Fruit fly (Drosophila melanogaster) whole organism, prepupa: Measurements from ENCODE around the gene CG46320.

Experiments used
- Blimp-1 ChIP-seq: fragments of 200-800 bp; sonication (Bioruptor generic); optimal IDR thresholded peaks from 3 replicates; lab custom pipeline; 2017; ENCODE audit warnings: missing biosample characterization, missing genetic modification characterization, mild to moderate bottlenecking, moderate library complexity, missing genetic modification reagents
- CG10631 ChIP-seq: fragments of 200-800 bp; sonication (Bioruptor generic); optimal IDR thresholded peaks from 2 replicates; lab custom pipeline; 2016; ENCODE audit warnings: missing biosample characterization, missing genetic modification characterization
- CG11294 ChIP-seq: fragments of 200-800 bp; sonication (Bioruptor generic); IDR thresholded peaks from 2 replicates; pipeline ENCODE4 v1.3.6; 2022; ENCODE audit warnings: missing biosample characterization, missing genetic modification characterization
- CG11762 ChIP-seq: fragments of 200-800 bp; sonication (Bioruptor generic); optimal IDR thresholded peaks from 3 replicates; lab custom pipeline; 2016; ENCODE audit warnings: missing biosample characterization, missing genetic modification characterization; ENCODE audit not compliant: insufficient read depth
- CG11902 ChIP-seq: fragments of 200-800 bp; sonication (Bioruptor generic); optimal IDR thresholded peaks from 3 replicates; lab custom pipeline; 2016; ENCODE audit warnings: missing biosample characterization, missing genetic modification characterization
- CG15336 ChIP-seq: fragments of 200-800 bp; sonication (Bioruptor generic); IDR thresholded peaks from 2 replicates; pipeline ENCODE4 v1.3.6; 2022; ENCODE audit warnings: missing biosample characterization, missing genetic modification characterization
- CG1621 ChIP-seq: fragments of 200-800 bp; sonication (Bioruptor generic); optimal IDR thresholded peaks from 3 replicates; lab custom pipeline; 2018; ENCODE audit warnings: missing biosample characterization, mild to moderate bottlenecking, missing genetic modification characterization
- CG16779 ChIP-seq: fragments of 200-800 bp; sonication (Bioruptor generic); optimal IDR thresholded peaks from 3 replicates; lab custom pipeline; 2017; ENCODE audit warnings: missing biosample characterization, mild to moderate bottlenecking, missing genetic modification characterization
- CG3032 ChIP-seq: fragments of 200-800 bp; optimal IDR thresholded peaks from 2 replicates; lab custom pipeline; 2019; ENCODE audit warnings: missing biosample characterization, mild to moderate bottlenecking, missing genetic modification characterization, moderate library complexity
- CG3919 ChIP-seq: fragments of 200-800 bp; sonication (Bioruptor generic); optimal IDR thresholded peaks from 3 replicates; lab custom pipeline; 2016; ENCODE audit warnings: missing biosample characterization, missing genetic modification characterization
- CG4318 ChIP-seq: fragments of 200-800 bp; sonication (Bioruptor generic); optimal IDR thresholded peaks from 3 replicates; lab custom pipeline; 2017; ENCODE audit warnings: missing biosample characterization, mild to moderate bottlenecking, missing genetic modification characterization
- CG6163 ChIP-seq: fragments of 200-800 bp; sonication (Bioruptor generic); IDR thresholded peaks from 3 replicates; pipeline ENCODE4 v1.3.6; 2022; ENCODE audit warnings: missing biosample characterization, missing genetic modification characterization
- CG6276 ChIP-seq: fragments of 200-800 bp; sonication (Bioruptor generic); optimal IDR thresholded peaks from 2 replicates; lab custom pipeline; 2017; ENCODE audit warnings: missing biosample characterization, mild to moderate bottlenecking, missing genetic modification characterization
- CG6792 ChIP-seq: fragments of 200-800 bp; sonication (Bioruptor generic); optimal IDR thresholded peaks from 3 replicates; lab custom pipeline; 2016; ENCODE audit warnings: missing biosample characterization, missing genetic modification characterization
- CG6808 ChIP-seq: fragments of 200-800 bp; sonication (Bioruptor generic); optimal IDR thresholded peaks from 3 replicates; lab custom pipeline; 2017; ENCODE audit warnings: missing biosample characterization, missing genetic modification characterization, mild to moderate bottlenecking, moderate library complexity, missing genetic modification reagents
- CG6854 ChIP-seq: fragments of 200-800 bp; sonication (Bioruptor generic); optimal IDR thresholded peaks from 2 replicates; lab custom pipeline; 2017; ENCODE audit warnings: missing biosample characterization, mild to moderate bottlenecking, missing genetic modification characterization
- CG8119 ChIP-seq: fragments of 200-800 bp; sonication (Bioruptor generic); IDR thresholded peaks from 3 replicates; pipeline ENCODE4 v1.3.6; 2022; ENCODE audit warnings: missing biosample characterization, missing genetic modification characterization
- CG8319 ChIP-seq: fragments of 200-800 bp; sonication (Bioruptor generic); optimal IDR thresholded peaks from 3 replicates; lab custom pipeline; 2016; ENCODE audit warnings: missing biosample characterization, missing genetic modification characterization
- CG8632 ChIP-seq: fragments of 200-800 bp; sonication (Bioruptor generic); optimal IDR thresholded peaks from 3 replicates; lab custom pipeline; 2016; ENCODE audit warnings: missing biosample characterization, missing genetic modification characterization
- CG9139 ChIP-seq: fragments of 200-800 bp; sonication (Bioruptor generic); optimal IDR thresholded peaks from 3 replicates; lab custom pipeline; 2017; ENCODE audit warnings: missing biosample characterization, mild to moderate bottlenecking, missing genetic modification characterization
- Eip75B ChIP-seq: fragments of 200-800 bp; sonication (Bioruptor generic); optimal IDR thresholded peaks from 3 replicates; lab custom pipeline; 2016; ENCODE audit warnings: missing biosample characterization, missing genetic modification characterization
- Eip78C ChIP-seq: fragments of 200-800 bp; sonication (Bioruptor generic); peaks from one replicate; lab custom pipeline; 2016; ENCODE audit warnings: missing biosample characterization, missing genetic modification characterization
- Eip93F ChIP-seq: fragments of 200-800 bp; sonication (Bioruptor generic); optimal IDR thresholded peaks from 2 replicates; lab custom pipeline; 2016; ENCODE audit warnings: missing biosample characterization, mild to moderate bottlenecking, missing genetic modification characterization
- Ets21C ChIP-seq: fragments of 200-800 bp; sonication (Bioruptor generic); optimal IDR thresholded peaks from 3 replicates; lab custom pipeline; 2016; ENCODE audit warnings: missing biosample characterization, missing genetic modification characterization
- Ets96B ChIP-seq: fragments of 200-800 bp; optimal IDR thresholded peaks from 2 replicates; lab custom pipeline; 2019; ENCODE audit warnings: missing biosample characterization, mild to moderate bottlenecking, missing genetic modification characterization, moderate library complexity
- Gug ChIP-seq: fragments of 200-800 bp; sonication (Bioruptor generic); IDR thresholded peaks from 2 replicates; pipeline ENCODE4 v1.3.6; 2022; ENCODE audit warnings: missing biosample characterization, missing genetic modification characterization
- Hr38 ChIP-seq: sonication (Bioruptor generic); optimal IDR thresholded peaks from 2 replicates; lab custom pipeline; 2016; ENCODE audit warnings: missing biosample characterization, missing genetic modification characterization
- Hr39 ChIP-seq: fragments of 200-800 bp; sonication (Bioruptor generic); optimal IDR thresholded peaks from 2 replicates; lab custom pipeline; 2016; ENCODE audit warnings: missing biosample characterization, missing genetic modification characterization
- Hr4 ChIP-seq: fragments of 200-800 bp; sonication (Bioruptor generic); optimal IDR thresholded peaks from 3 replicates; lab custom pipeline; 2016; ENCODE audit warnings: missing biosample characterization, missing genetic modification characterization
- Lpt ChIP-seq: fragments of 200-800 bp; sonication (Bioruptor generic); optimal IDR thresholded peaks from 3 replicates; lab custom pipeline; 2016; ENCODE audit warnings: missing biosample characterization, missing genetic modification characterization
- Met ChIP-seq: fragments of 200-800 bp; sonication (Bioruptor generic); optimal IDR thresholded peaks from 3 replicates; lab custom pipeline; 2016; ENCODE audit warnings: missing biosample characterization, missing genetic modification characterization
- OdsH ChIP-seq: fragments of 200-800 bp; sonication (Bioruptor generic); optimal IDR thresholded peaks from 3 replicates; lab custom pipeline; 2016; ENCODE audit warnings: missing biosample characterization, missing genetic modification characterization
- Smox ChIP-seq: fragments of 200-800 bp; sonication (Bioruptor generic); optimal IDR thresholded peaks from 3 replicates; lab custom pipeline; 2016; ENCODE audit warnings: missing biosample characterization, missing genetic modification characterization
- Sox102F ChIP-seq: fragments of 200-800 bp; sonication (Bioruptor generic); optimal IDR thresholded peaks from 2 replicates; lab custom pipeline; 2016; ENCODE audit warnings: missing biosample characterization, mild to moderate bottlenecking, missing genetic modification characterization
- Sox14 ChIP-seq: fragments of 200-800 bp; sonication (Bioruptor generic); optimal IDR thresholded peaks from 3 replicates; lab custom pipeline; 2016; ENCODE audit warnings: missing biosample characterization, missing genetic modification characterization
- Sox15 ChIP-seq: fragments of 200-800 bp; sonication (Bioruptor generic); optimal IDR thresholded peaks from 3 replicates; lab custom pipeline; 2016; ENCODE audit warnings: missing biosample characterization, missing genetic modification characterization
- acj6 ChIP-seq: fragments of 200-800 bp; sonication (Bioruptor generic); optimal IDR thresholded peaks from 3 replicates; lab custom pipeline; 2016; ENCODE audit warnings: missing biosample characterization, missing genetic modification characterization
- dac ChIP-seq: fragments of 200-800 bp; sonication (Bioruptor generic); optimal IDR thresholded peaks from 2 replicates; lab custom pipeline; 2017; ENCODE audit warnings: missing biosample characterization, mild to moderate bottlenecking, missing genetic modification characterization
- dsx ChIP-seq: fragments of 200-800 bp; optimal IDR thresholded peaks from 3 replicates; lab custom pipeline; 2019; ENCODE audit warnings: missing biosample characterization, mild to moderate bottlenecking, missing genetic modification characterization, moderate library complexity; ENCODE audit not compliant: poor library complexity, severe bottlenecking
- eg ChIP-seq: fragments of 200-800 bp; sonication (Bioruptor generic); IDR thresholded peaks from 3 replicates; pipeline ENCODE4 v1.3.6; 2022; ENCODE audit warnings: missing biosample characterization, missing genetic modification characterization
- esn ChIP-seq: fragments of 200-800 bp; sonication (Bioruptor generic); optimal IDR thresholded peaks from 2 replicates; lab custom pipeline; 2016; ENCODE audit warnings: missing biosample characterization, mild to moderate bottlenecking, missing genetic modification characterization, moderate library complexity
- fd59A ChIP-seq: fragments of 200-800 bp; sonication (Bioruptor generic); optimal IDR thresholded peaks from 2 replicates; lab custom pipeline; 2017; ENCODE audit warnings: missing biosample characterization, mild to moderate bottlenecking, missing genetic modification characterization, missing genetic modification reagents
- fd85E ChIP-seq: fragments of 200-800 bp; sonication (Bioruptor generic); optimal IDR thresholded peaks from 3 replicates; lab custom pipeline; 2016; ENCODE audit warnings: missing biosample characterization, missing genetic modification characterization
- fkh ChIP-seq: fragments of 200-800 bp; sonication (Bioruptor generic); optimal IDR thresholded peaks from 3 replicates; lab custom pipeline; 2017; ENCODE audit warnings: missing biosample characterization, mild to moderate bottlenecking, missing genetic modification characterization, moderate library complexity
- lz ChIP-seq: fragments of 200-800 bp; sonication (Bioruptor generic); optimal IDR thresholded peaks from 3 replicates; lab custom pipeline; 2016; ENCODE audit warnings: missing biosample characterization, missing genetic modification characterization
- pdm3 ChIP-seq: fragments of 200-800 bp; sonication (Bioruptor generic); optimal IDR thresholded peaks from 3 replicates; lab custom pipeline; 2016; ENCODE audit warnings: missing biosample characterization, missing genetic modification characterization
- salr ChIP-seq, 2 experiments: fragments of 200-800 bp; sonication (Bioruptor generic); optimal IDR thresholded peaks; 3 replicates each; lab custom pipeline; 2016 to 2018; ENCODE audit warnings: missing biosample characterization in 2 of 2, missing genetic modification characterization in 2 of 2, mild to moderate bottlenecking in 1 of 2
- spab ChIP-seq: fragments of 200-800 bp; sonication (Bioruptor generic); optimal IDR thresholded peaks from 2 replicates; lab custom pipeline; 2017; ENCODE audit warnings: missing biosample characterization, mild to moderate bottlenecking, missing genetic modification characterization, missing genetic modification reagents
- topi ChIP-seq: fragments of 200-800 bp; sonication (Bioruptor generic); optimal IDR thresholded peaks from 3 replicates; lab custom pipeline; 2016; ENCODE audit warnings: missing biosample characterization, missing genetic modification characterization
- vri ChIP-seq: fragments of 200-800 bp; sonication (Bioruptor generic); optimal IDR thresholded peaks from 3 replicates; lab custom pipeline; 2016; ENCODE audit warnings: missing biosample characterization, mild to moderate bottlenecking, missing genetic modification characterization

Gene CG46320

dm6 chr3L:5633247-5634187 is 30.4 kb upstream of the CG46320 start:
- peak; percentile 31 for TF ChIP-seq fd59A (GFP tag; lab: Kevin White, UChicago)
- TF ChIP-seq fd85E (GFP tag; lab: Kevin White, UChicago), result no peak
- peak; percentile 32 for TF ChIP-seq vri (GFP tag; lab: Kevin White, UChicago)
- peak in 1 of 2 experiments; percentile 49 for TF ChIP-seq salr (GFP tag; optimal IDR thresholded peaks at IDR 0.05; lab: Kevin White, UChicago)
- peak; percentile 17 for TF ChIP-seq pdm3
- no peak for TF ChIP-seq OdsH (GFP tag; lab: Kevin White, UChicago)
- peak; percentile 80 for TF ChIP-seq CG3919 (GFP tag; lab: Kevin White, UChicago)
- TF ChIP-seq Eip78C (GFP tag; lab: Kevin White, UChicago), result peak; percentile 48
- TF ChIP-seq esn, result peak; percentile 62
- no peak for TF ChIP-seq CG15336
- no peak for TF ChIP-seq CG11902 (GFP tag; lab: Kevin White, UChicago)
- peak; percentile 56 for TF ChIP-seq lz (GFP tag; lab: Kevin White, UChicago)
- TF ChIP-seq CG4318, result no peak
- no peak for TF ChIP-seq Hr4 (GFP tag; lab: Kevin White, UChicago)
- no peak for TF ChIP-seq Ets21C (GFP tag; lab: Kevin White, UChicago)
- TF ChIP-seq Sox15, result no peak
- peak; percentile 35 for TF ChIP-seq CG6808 (GFP tag; lab: Kevin White, UChicago)
- TF ChIP-seq acj6, result peak; percentile 20
- TF ChIP-seq Ets96B (tag; lab: Kevin White, UChicago), result peak; percentile 70
- TF ChIP-seq Sox14, result peak; percentile 69
- TF ChIP-seq CG6276 (GFP tag; lab: Kevin White, UChicago), result no peak
- no peak for TF ChIP-seq Smox (GFP tag; lab: Kevin White, UChicago)
- TF ChIP-seq CG1621 (tag; lab: Kevin White, UChicago), result no peak
- TF ChIP-seq Gug, result peak; percentile 45; the same call in 1 of the 2 replicates
- TF ChIP-seq CG11762, result peak; percentile 36
- TF ChIP-seq dac (GFP tag; lab: Kevin White, UChicago), result no peak
- no peak for TF ChIP-seq CG11294 (GFP tag; lab: Robert Waterston, UW)
- no peak for TF ChIP-seq CG8119 (GFP tag; lab: Robert Waterston, UW)
- TF ChIP-seq CG6163 (GFP tag; lab: Robert Waterston, UW), result peak; percentile 71
- no peak for TF ChIP-seq Hr38
- TF ChIP-seq fkh (GFP tag; lab: Kevin White, UChicago), result no peak
- TF ChIP-seq CG3032 (tag; lab: Kevin White, UChicago), result peak; percentile 61
- TF ChIP-seq CG6792, result peak; percentile 45
- TF ChIP-seq Lpt (GFP tag; lab: Kevin White, UChicago), result no peak
- TF ChIP-seq topi (GFP tag; lab: Kevin White, UChicago), result peak; percentile 49
- peak; percentile 83 for TF ChIP-seq CG10631
- TF ChIP-seq dsx (GFP tag; lab: Kevin White, UChicago), result no peak
- TF ChIP-seq CG6854 (GFP tag; lab: Kevin White, UChicago), result no peak
- peak; percentile 67 for TF ChIP-seq Eip75B (GFP tag; lab: Kevin White, UChicago)
- TF ChIP-seq CG9139 (GFP tag; lab: Kevin White, UChicago), result no peak
- peak; percentile 31 for TF ChIP-seq spab (GFP tag; lab: Kevin White, UChicago)
- TF ChIP-seq CG8632, result no peak
- TF ChIP-seq eg (GFP tag; lab: Robert Waterston, UW), result no peak
- peak; percentile 7 for TF ChIP-seq Eip93F (GFP tag; lab: Kevin White, UChicago)
- TF ChIP-seq Hr39 (GFP tag; lab: Kevin White, UChicago), result no peak
- TF ChIP-seq CG8319 (GFP tag; lab: Kevin White, UChicago), result no peak
- peak; percentile 12 for TF ChIP-seq CG16779 (tag; lab: Kevin White, UChicago)
- no peak for TF ChIP-seq Sox102F
- TF ChIP-seq Met (GFP tag; lab: Kevin White, UChicago), result no peak
- no peak for TF ChIP-seq Blimp-1 (GFP tag; lab: Kevin White, UChicago)
